Worm (Caenorhabditis elegans) whole organism, L4/young adult: ENCODE results near the gene scb-1.

ENCODE experiments used
- W03F9.2 ChIP-seq: fragments of 150-350 bp; optimal IDR thresholded peaks from 2 replicates; lab custom pipeline; 2014; ENCODE audit warnings: missing biosample characterization, missing genetic modification characterization
- dao-5 ChIP-seq: sonication (generic microtip); optimal IDR thresholded peaks from 2 replicates; lab custom pipeline; 2016; ENCODE audit warnings: missing genotype, missing genetic modification characterization, moderate library complexity, missing compliant biosample characterization
- him-1 ChIP-seq: sonication (generic microtip); optimal IDR thresholded peaks from 2 replicates; lab custom pipeline; 2016; ENCODE audit warnings: missing genotype, missing genetic modification reagents, missing genetic modification characterization, missing compliant biosample characterization

DNA sequence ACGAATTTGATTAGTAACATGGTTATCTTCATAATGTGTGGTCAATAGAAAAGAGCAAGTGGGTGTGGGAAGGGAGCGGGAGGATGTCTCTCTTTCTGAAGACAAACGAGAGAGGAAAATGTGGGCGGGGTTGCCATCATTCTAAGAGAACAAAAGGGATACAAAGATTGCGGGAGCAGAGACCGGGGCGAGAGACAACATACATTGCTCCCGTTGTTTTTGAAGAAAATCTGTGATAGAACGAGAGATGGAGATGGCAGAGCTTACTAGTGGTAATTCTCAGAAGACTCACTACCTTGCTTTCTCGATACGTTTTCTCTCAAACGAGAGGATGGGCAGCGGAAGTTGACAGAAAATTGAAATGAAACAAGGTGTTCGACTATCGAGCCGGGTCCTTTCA, 46.2 kb downstream of the scb-1 start:
- TF ChIP-seq him-1 (tag; lab: Kevin White, UChicago) (no peak), W03F9.2 (tag; lab: Kevin White, UChicago) (no peak), dao-5 (no peak)
